Worm (Caenorhabditis elegans) whole organism, L1 larva: ENCODE data around the gene C34D10.5.

Experiments
- Y116A8C.19 ChIP-seq: sonication (generic microtip); optimal IDR thresholded peaks from 2 replicates; lab custom pipeline; 2016; ENCODE audit warnings: missing compliant biosample characterization, missing genetic modification characterization, borderline replicate concordance
- aha-1 ChIP-seq: fragments of 150-350 bp; optimal IDR thresholded peaks from 2 replicates; lab custom pipeline; 2014; ENCODE audit warnings: missing biosample characterization, missing genetic modification characterization
- alr-1 ChIP-seq: fragments of 200-800 bp; sonication (Bioruptor generic); optimal IDR thresholded peaks from 2 replicates; lab custom pipeline; 2018; ENCODE audit warnings: borderline replicate concordance, mild to moderate bottlenecking, missing genetic modification characterization, missing compliant biosample characterization
- aly-2 ChIP-seq: fragments of 150-350 bp; optimal IDR thresholded peaks from 2 replicates; lab custom pipeline; 2014; ENCODE audit warnings: missing biosample characterization, missing genetic modification characterization
- ama-1 ChIP-seq: fragments of 150-350 bp; optimal IDR thresholded peaks from 2 replicates; lab custom pipeline; 2014
- blmp-1 ChIP-seq: fragments of 150-350 bp; optimal IDR thresholded peaks from 2 replicates; lab custom pipeline; 2014; ENCODE audit warnings: missing biosample characterization, missing genetic modification characterization
- dpl-1 ChIP-seq, 3 experiments: fragments of 150-350 bp in 2 of 3; sonication (generic microtip) in 1 of 3; optimal IDR thresholded peaks; 2 replicates each; lab custom pipeline; 2014 to 2017; ENCODE audit warnings: missing biosample characterization in 3 of 3, missing genetic modification characterization in 3 of 3, missing genetic modification reagents in 3 of 3
- dsc-1 ChIP-seq: sonication (generic microtip); optimal IDR thresholded peaks from 2 replicates; lab custom pipeline; 2016; ENCODE audit warnings: mild to moderate bottlenecking, missing genetic modification characterization, missing compliant biosample characterization
- efl-3 ChIP-seq: fragments of 200-800 bp; sonication (Bioruptor generic); optimal IDR thresholded peaks from 2 replicates; lab custom pipeline; 2018; ENCODE audit warnings: mild to moderate bottlenecking, missing genetic modification characterization, missing compliant biosample characterization
- egl-13 ChIP-seq: sonication (generic microtip); optimal IDR thresholded peaks from 2 replicates; lab custom pipeline; 2016; ENCODE audit warnings: missing genotype, missing genetic modification reagents, missing genetic modification characterization, missing compliant biosample characterization
- elt-2 ChIP-seq: sonication (generic microtip); optimal IDR thresholded peaks from 2 replicates; lab custom pipeline; 2016; ENCODE audit warnings: missing genetic modification characterization, mild to moderate bottlenecking, inconsistent platforms, missing compliant biosample characterization, missing genetic modification reagents
- elt-3 ChIP-seq, 6 experiments: fragments of 150-350 bp in 1 of 6; sonication (generic microtip); optimal IDR thresholded peaks; 2 replicates each; lab custom pipeline; 2017 to 2018; ENCODE audit warnings: missing biosample characterization in 6 of 6, missing genetic modification characterization in 6 of 6, inconsistent platforms in 1 of 6
- ets-5 ChIP-seq: fragments of 200-800 bp; sonication (Bioruptor generic); IDR thresholded peaks from 2 replicates; pipeline ENCODE4 v1.3.6; 2022; ENCODE audit warnings: missing genetic modification characterization, missing compliant biosample characterization
- fkh-4 ChIP-seq: sonication (generic microtip); optimal IDR thresholded peaks from 2 replicates; lab custom pipeline; 2016; ENCODE audit warnings: missing compliant biosample characterization, missing genetic modification characterization, borderline replicate concordance
- grh-1 ChIP-seq: fragments of 200-800 bp; sonication (Bioruptor generic); IDR thresholded peaks from 2 replicates; pipeline ENCODE4 v1.3.6; 2022; ENCODE audit warnings: missing genetic modification reagents, missing genetic modification characterization, missing compliant biosample characterization
- hlh-17 ChIP-seq: fragments of 200-800 bp; sonication (Bioruptor generic); optimal IDR thresholded peaks from 2 replicates; lab custom pipeline; 2018; ENCODE audit warnings: missing genetic modification characterization, mild to moderate bottlenecking, missing compliant biosample characterization, moderate library complexity, borderline replicate concordance
- hpl-2 ChIP-seq: fragments of 150-350 bp; optimal IDR thresholded peaks from 2 replicates; lab custom pipeline; 2014; ENCODE audit warnings: missing biosample characterization, missing genetic modification reagents, missing genetic modification characterization
- isw-1 ChIP-seq: fragments of 200-800 bp; sonication (Bioruptor generic); IDR thresholded peaks from 2 replicates; pipeline ENCODE4 v1.3.6; 2022; ENCODE audit warnings: missing genetic modification characterization, missing compliant biosample characterization
- jun-1 ChIP-seq: fragments of 150-350 bp; optimal IDR thresholded peaks from 2 replicates; lab custom pipeline; 2014; ENCODE audit warnings: missing biosample characterization, missing genetic modification reagents, missing genetic modification characterization
- lin-13 ChIP-seq: fragments of 150-350 bp; optimal IDR thresholded peaks from 2 replicates; lab custom pipeline; 2014; ENCODE audit warnings: missing biosample characterization, missing genetic modification reagents, missing genetic modification characterization
- lin-14 ChIP-seq: fragments of 200-800 bp; sonication (Bioruptor generic); optimal IDR thresholded peaks from 2 replicates; lab custom pipeline; 2018; ENCODE audit warnings: mild to moderate bottlenecking, missing genetic modification characterization, moderate library complexity, missing compliant biosample characterization
- lin-15B ChIP-seq: fragments of 150-350 bp; sonication (generic microtip); optimal IDR thresholded peaks from 3 replicates; lab custom pipeline; 2014; ENCODE audit warnings: missing biosample characterization, missing genetic modification characterization
- lin-35 ChIP-seq, 2 experiments: fragments of 150-350 bp; optimal IDR thresholded peaks; 2 replicates each; lab custom pipeline; 2014; ENCODE audit warnings: missing biosample characterization in 2 of 2, missing genetic modification characterization in 2 of 2, missing genetic modification reagents in 2 of 2
- lin-39 ChIP-seq: fragments of 150-350 bp; optimal IDR thresholded peaks from 2 replicates; lab custom pipeline; 2014; ENCODE audit warnings: missing biosample characterization, missing genetic modification reagents, missing genetic modification characterization
- mab-9 ChIP-seq: fragments of 200-800 bp; sonication (Bioruptor generic); IDR thresholded peaks from 2 replicates; pipeline ENCODE4 v1.3.6; 2022; ENCODE audit warnings: missing genetic modification reagents, missing genetic modification characterization, missing compliant biosample characterization
- mef-2 ChIP-seq: fragments of 150-350 bp; optimal IDR thresholded peaks from 2 replicates; lab custom pipeline; 2014; ENCODE audit warnings: missing biosample characterization, missing genetic modification characterization
- mep-1 ChIP-seq: fragments of 150-350 bp; optimal IDR thresholded peaks from 2 replicates; lab custom pipeline; 2014; ENCODE audit warnings: missing biosample characterization, missing genetic modification characterization
- nhr-11 ChIP-seq: fragments of 150-350 bp; optimal IDR thresholded peaks from 2 replicates; lab custom pipeline; 2014; ENCODE audit warnings: missing biosample characterization, missing genetic modification characterization
- nhr-12 ChIP-seq: sonication (generic microtip); optimal IDR thresholded peaks from 2 replicates; lab custom pipeline; 2017; ENCODE audit warnings: missing biosample characterization, missing genetic modification characterization
- nhr-19 ChIP-seq: fragments of 200-800 bp; sonication (Bioruptor generic); conservative IDR thresholded peaks from 2 replicates; pipeline ENCODE4 v1.3.6; 2022; ENCODE audit warnings: missing genetic modification characterization, missing compliant biosample characterization
- nhr-77 ChIP-seq: fragments of 150-350 bp; optimal IDR thresholded peaks from 2 replicates; lab custom pipeline; 2014; ENCODE audit warnings: missing biosample characterization, missing genetic modification characterization
- nhr-84 ChIP-seq: sonication (generic microtip); optimal IDR thresholded peaks from 2 replicates; lab custom pipeline; 2017; ENCODE audit warnings: missing biosample characterization, missing genetic modification characterization
- nhr-90 ChIP-seq: sonication (generic microtip); optimal IDR thresholded peaks from 2 replicates; lab custom pipeline; 2016; ENCODE audit warnings: mild to moderate bottlenecking, missing genetic modification characterization, missing compliant biosample characterization; ENCODE audit not compliant: poor library complexity
- pag-3 ChIP-seq: sonication (generic microtip); optimal IDR thresholded peaks from 2 replicates; lab custom pipeline; 2017; ENCODE audit warnings: missing genetic modification characterization, mild to moderate bottlenecking, missing compliant biosample characterization, antibody characterized with exemption, borderline replicate concordance; ENCODE audit not compliant: insufficient read depth
- pax-3 ChIP-seq: fragments of 200-800 bp; sonication (Bioruptor generic); optimal IDR thresholded peaks from 2 replicates; lab custom pipeline; 2018; ENCODE audit warnings: mild to moderate bottlenecking, missing genetic modification characterization, moderate library complexity, missing compliant biosample characterization
- rnt-1 ChIP-seq: sonication (generic microtip); optimal IDR thresholded peaks from 2 replicates; lab custom pipeline; 2016; ENCODE audit warnings: mild to moderate bottlenecking, missing genetic modification characterization, moderate library complexity, missing compliant biosample characterization
- skn-1 ChIP-seq: fragments of 150-350 bp; optimal IDR thresholded peaks from 2 replicates; lab custom pipeline; 2014; ENCODE audit warnings: missing biosample characterization, missing genetic modification characterization
- snpc-4 ChIP-seq: fragments of 150-350 bp; optimal IDR thresholded peaks from 2 replicates; lab custom pipeline; 2014; ENCODE audit warnings: missing biosample characterization, missing genetic modification characterization
- snu-23 ChIP-seq: sonication (generic microtip); optimal IDR thresholded peaks from 2 replicates; lab custom pipeline; 2016; ENCODE audit warnings: missing genetic modification characterization, missing compliant biosample characterization
- sox-4 ChIP-seq: sonication (generic microtip); optimal IDR thresholded peaks from 2 replicates; lab custom pipeline; 2016; ENCODE audit warnings: missing genetic modification characterization, missing compliant biosample characterization
- swsn-7 ChIP-seq: sonication (generic microtip); optimal IDR thresholded peaks from 2 replicates; lab custom pipeline; 2016; ENCODE audit warnings: missing genetic modification characterization, missing compliant biosample characterization
- unc-30 ChIP-seq: sonication (generic microtip); optimal IDR thresholded peaks from 2 replicates; lab custom pipeline; 2017; ENCODE audit warnings: missing biosample characterization, missing genetic modification characterization
- unc-86 ChIP-seq: sonication (generic microtip); optimal IDR thresholded peaks from 2 replicates; lab custom pipeline; 2016; ENCODE audit warnings: missing genetic modification characterization, missing compliant biosample characterization
- xbp-1 ChIP-seq: sonication (generic microtip); optimal IDR thresholded peaks from 2 replicates; lab custom pipeline; 2016; ENCODE audit warnings: missing genetic modification characterization, missing compliant biosample characterization
- zip-4 ChIP-seq: fragments of 200-800 bp; sonication (Bioruptor generic); optimal IDR thresholded peaks from 2 replicates; lab custom pipeline; 2018; ENCODE audit warnings: mild to moderate bottlenecking, missing genetic modification characterization, moderate library complexity, missing compliant biosample characterization
- ztf-11 ChIP-seq, 2 experiments: sonication (generic microtip); optimal IDR thresholded peaks; 2 replicates each; lab custom pipeline; 2016 to 2017; ENCODE audit warnings: missing genetic modification characterization in 2 of 2, missing biosample characterization in 1 of 2, missing compliant biosample characterization in 1 of 2

The C34D10.5 gene

DNA sequence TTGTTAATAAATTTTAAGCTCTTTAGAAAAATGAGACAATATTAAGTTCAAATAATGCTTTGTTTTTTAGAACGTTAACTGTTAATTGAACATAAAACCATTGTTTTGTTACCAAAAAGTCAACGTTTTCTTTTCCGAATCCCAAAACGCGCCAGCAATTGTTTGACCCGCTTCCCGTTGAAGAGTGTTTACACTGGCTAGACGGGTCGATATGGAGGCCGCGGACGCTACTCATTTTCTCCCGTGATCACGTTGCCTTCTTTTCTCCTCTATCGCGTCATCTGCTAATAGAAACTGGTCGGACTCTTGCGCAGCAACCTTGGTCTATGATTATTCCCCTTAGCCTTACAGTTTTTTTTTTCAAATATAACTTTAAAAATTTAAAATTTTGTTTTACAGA is 11.3 kb downstream of the C34D10.5 start, which contains the start of gene C34D10.1 (continued):
- TF ChIP-seq nhr-77 (peak; percentile 54), aha-1 (tag; lab: Kevin White, UChicago) (no peak), grh-1 (GFP tag; lab: Robert Waterston, UW) (peak; percentile 71), hlh-17 (no peak), ets-5 (GFP tag; lab: Robert Waterston, UW) (no peak), elt-3 (tag; optimal IDR thresholded peaks at IDR 0.05; lab: Kevin White, UChicago) (peak in 3 of 6 experiments; percentile 38 to 53 (median 51)), swsn-7 (tag; lab: Kevin White, UChicago) (peak; percentile 78), mef-2 (tag; lab: Kevin White, UChicago) (no peak), rnt-1 (tag; lab: Kevin White, UChicago) (peak; percentile 83), lin-39 (peak; percentile 45), mep-1 (tag; lab: Kevin White, UChicago) (peak; percentile 83), elt-2 (tag; lab: Kevin White, UChicago) (no peak), dpl-1 (GFP tag; optimal IDR thresholded peaks at IDR 0.05; lab: Kevin White, UChicago) (peak; percentile 50 to 72 (median 66)), fkh-4 (tag; lab: Kevin White, UChicago) (no peak), isw-1 (GFP tag; lab: Robert Waterston, UW) (peak; percentile 29), nhr-19 (GFP tag; lab: Robert Waterston, UW) (peak; percentile 78), lin-14 (GFP tag; lab: Kevin White, UChicago) (peak; percentile 95), snu-23 (peak; percentile 89)

DNA sequence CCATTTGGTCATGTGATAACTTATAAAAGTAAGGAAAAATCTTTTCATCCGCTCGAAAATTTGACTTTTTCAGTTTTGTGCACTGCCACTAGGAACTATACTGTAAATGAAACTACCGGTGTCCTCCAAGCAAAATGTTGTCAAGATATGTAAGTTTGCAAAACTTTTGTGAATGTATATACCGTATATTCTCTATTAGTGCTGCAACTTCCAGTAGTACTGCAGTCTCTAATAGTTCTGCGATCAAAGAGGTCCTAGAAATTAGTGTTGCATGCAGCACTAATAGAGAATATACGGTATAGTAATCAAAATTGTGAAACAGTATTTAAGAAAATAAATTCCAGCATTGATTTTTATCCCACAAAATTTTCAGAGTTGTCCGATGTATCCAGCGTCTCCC is 12.2 kb downstream of the C34D10.5 start:
- TF ChIP-seq mab-9 (no peak), aly-2 (tag; lab: Kevin White, UChicago) (no peak), elt-2 (tag; lab: Kevin White, UChicago) (no peak), blmp-1 (no peak), nhr-12 (tag; lab: Kevin White, UChicago) (no peak), isw-1 (GFP tag; lab: Robert Waterston, UW) (no peak)

DNA sequence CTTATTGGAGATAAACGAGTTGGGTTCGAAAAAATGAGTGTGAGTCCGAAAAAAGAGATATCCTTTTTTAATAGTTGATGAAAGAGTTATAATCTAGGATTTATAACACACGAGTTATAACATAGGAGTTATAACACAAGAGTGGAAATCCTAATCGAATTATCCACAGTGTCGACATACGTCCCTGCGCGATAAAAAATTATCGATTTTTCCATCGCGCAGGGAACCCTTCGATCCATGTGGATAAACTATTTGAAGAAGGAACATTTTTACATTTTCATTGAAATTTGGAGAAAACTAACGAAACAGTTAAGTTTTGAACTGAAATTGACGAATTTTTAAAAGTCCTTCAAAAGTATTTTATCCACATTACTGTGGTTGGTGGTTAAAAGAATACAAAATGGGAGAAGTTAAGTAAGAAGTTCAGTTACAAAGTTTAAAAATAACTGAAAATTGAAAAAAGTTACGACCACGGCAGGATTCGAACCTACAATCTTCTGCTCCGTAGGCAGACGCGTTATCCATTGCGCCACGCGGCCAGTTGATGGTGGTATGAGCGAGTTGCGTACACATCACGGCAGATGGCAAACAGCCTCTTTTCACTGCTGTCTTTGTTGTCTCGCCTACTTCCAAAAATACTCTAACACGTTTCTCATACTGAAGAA is 18.5 kb downstream of the C34D10.5 start:
- TF ChIP-seq lin-14 (GFP tag; lab: Kevin White, UChicago) = peak; percentile 98
- TF ChIP-seq snpc-4 (tag; lab: Kevin White, UChicago) = peak; percentile 91
- peak; percentile 99 for TF ChIP-seq sox-4 (tag; lab: Kevin White, UChicago)
- no peak for TF ChIP-seq ama-1 (lab: Kevin White, UChicago)
- peak; percentile 97 for TF ChIP-seq zip-4 (GFP tag; lab: Kevin White, UChicago)
- peak; percentile 97 for TF ChIP-seq efl-3 (GFP tag; lab: Kevin White, UChicago)
- peak; percentile 92 for TF ChIP-seq unc-30 (tag; lab: Kevin White, UChicago)
- TF ChIP-seq lin-39 = peak; percentile 99
- peak; percentile 88 for TF ChIP-seq nhr-84 (tag; lab: Kevin White, UChicago)
- peak; percentile 95 for TF ChIP-seq pax-3
- peak; percentile 97 for TF ChIP-seq xbp-1
- peak; percentile 100 for TF ChIP-seq dsc-1 (tag; lab: Kevin White, UChicago)
- TF ChIP-seq isw-1 (GFP tag; lab: Robert Waterston, UW) = peak; percentile 92
- TF ChIP-seq hpl-2 = peak; percentile 98
- TF ChIP-seq jun-1 (tag; lab: Kevin White, UChicago) = peak; percentile 99
- peak; percentile 96 for TF ChIP-seq grh-1 (GFP tag; lab: Robert Waterston, UW)
- peak; percentile 99 for TF ChIP-seq nhr-11 (tag; lab: Kevin White, UChicago)
- TF ChIP-seq elt-3 (tag; optimal IDR thresholded peaks at IDR 0.05; lab: Kevin White, UChicago) = peak in 5 of 6 experiments; percentile 62 to 100 (median 82)
- peak; percentile 100 for TF ChIP-seq nhr-90 (tag; lab: Kevin White, UChicago)
- peak; percentile 63 to 91 for TF ChIP-seq lin-35 (GFP tag; optimal IDR thresholded peaks at IDR 0.05; lab: Kevin White, UChicago)
- TF ChIP-seq skn-1 (tag; lab: Kevin White, UChicago) = peak; percentile 96
- TF ChIP-seq alr-1 (tag; lab: Kevin White, UChicago) = no peak
- peak; percentile 96 for TF ChIP-seq lin-13 (GFP tag; lab: Kevin White, UChicago)
- no peak for TF ChIP-seq ets-5 (GFP tag; lab: Robert Waterston, UW)
- TF ChIP-seq pag-3 (tag; lab: Kevin White, UChicago) = no peak
- TF ChIP-seq unc-86 (tag; lab: Kevin White, UChicago) = peak; percentile 97
- TF ChIP-seq lin-15B (tag; lab: Kevin White, UChicago) = peak; percentile 59
- peak; percentile 98 for TF ChIP-seq egl-13 (tag; lab: Kevin White, UChicago)
- peak; percentile 43 for TF ChIP-seq Y116A8C.19
- TF ChIP-seq blmp-1 = peak; percentile 72
- peak; percentile 100 for TF ChIP-seq snu-23
- TF ChIP-seq nhr-12 (tag; lab: Kevin White, UChicago) = peak; percentile 66
- TF ChIP-seq ztf-11 (tag; optimal IDR thresholded peaks at IDR 0.05; lab: Kevin White, UChicago) = peak; percentile 30 to 94
